Fruit fly (Drosophila melanogaster): ENCODE data around the gene Kdsr.

The Kdsr gene

DNA sequence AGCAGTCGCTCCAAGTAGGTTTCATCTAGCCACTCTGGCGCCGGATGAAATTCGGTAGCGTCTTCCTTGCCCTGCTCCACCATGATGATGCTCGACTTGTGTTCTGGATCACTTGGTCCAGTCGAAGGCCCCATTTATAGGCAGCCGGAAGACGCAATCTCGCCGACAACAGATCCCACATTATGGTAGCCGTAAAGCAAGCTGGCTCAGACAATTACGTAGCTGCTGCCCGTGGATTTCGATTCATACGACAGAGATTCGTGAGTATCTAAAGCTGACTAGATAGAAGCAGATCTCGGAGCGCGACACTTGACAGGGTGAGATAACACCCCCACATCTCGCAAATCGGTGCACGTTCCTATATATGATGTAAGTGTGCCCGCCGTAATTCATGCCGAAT is 14.8 kb upstream of the Kdsr start, which contains the start of gene CG10513:
CG10513 (minus strand) TSS at position 101 of the 400 bp plus-strand sequence.
- TF ChIP-seq toe (GFP tag; optimal IDR thresholded peaks at IDR 0.05): no peak
- no peak for TF ChIP-seq CG7045 (GFP tag; optimal IDR thresholded peaks at IDR 0.05)
- TF ChIP-seq CG5204 (GFP tag; optimal IDR thresholded peaks at IDR 0.05): no peak
- no peak for TF ChIP-seq CG11617 (GFP tag; optimal IDR thresholded peaks at IDR 0.05)
- no peak for TF ChIP-seq CG1620 (GFP tag; optimal IDR thresholded peaks at IDR 0.05)
- no peak for TF ChIP-seq Mnt (GFP tag; optimal IDR thresholded peaks at IDR 0.05)
- no peak for TF ChIP-seq bab1 (GFP tag; optimal IDR thresholded peaks at IDR 0.05)
- TF ChIP-seq Crg-1 (GFP tag; optimal IDR thresholded peaks at IDR 0.05): no peak
- TF ChIP-seq CG7101 (tag; optimal IDR thresholded peaks at IDR 0.05): no peak
- TF ChIP-seq pad (GFP tag; optimal IDR thresholded peaks at IDR 0.05): no peak
- no peak for TF ChIP-seq Clk (GFP tag; optimal IDR thresholded peaks at IDR 0.05)
- no peak for TF ChIP-seq cnc (optimal IDR thresholded peaks at IDR 0.05)
- no peak for TF ChIP-seq CG33017 (tag; optimal IDR thresholded peaks at IDR 0.05)
- no peak for TF ChIP-seq kay (GFP tag; ENCODE audit: borderline replicate concordance)
- TF ChIP-seq Hr96 (GFP tag; optimal IDR thresholded peaks at IDR 0.05): no peak
- TF ChIP-seq ovo (GFP tag; optimal IDR thresholded peaks at IDR 0.05): no peak
- TF ChIP-seq tj (GFP tag; optimal IDR thresholded peaks at IDR 0.05): no peak
- TF ChIP-seq CG14711 (tag; optimal IDR thresholded peaks at IDR 0.05): no peak
- TF ChIP-seq cic (GFP tag; optimal IDR thresholded peaks at IDR 0.05): no peak
- TF ChIP-seq CG12768 (GFP tag; optimal IDR thresholded peaks at IDR 0.05): no peak

DNA sequence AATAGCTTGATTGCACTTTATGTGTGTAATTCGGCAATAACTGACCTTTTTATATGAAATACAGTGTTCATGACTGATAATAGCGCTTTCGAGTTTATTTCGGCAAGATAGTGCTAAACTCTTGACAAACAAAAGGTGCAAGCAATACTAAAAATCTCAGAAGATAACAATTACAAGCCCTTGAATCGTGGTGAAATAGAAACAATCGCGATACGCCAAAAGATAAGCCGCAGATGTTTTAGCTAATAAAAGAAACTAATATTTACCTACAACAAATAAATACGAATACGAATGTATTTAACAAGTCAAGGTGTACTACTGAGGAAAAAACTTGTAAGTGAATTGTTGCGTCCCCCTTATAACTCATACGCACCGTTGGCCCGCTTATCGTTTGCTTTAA is 13.0 kb upstream of the Kdsr start:
- TF ChIP-seq CG12768 (GFP tag; optimal IDR thresholded peaks at IDR 0.05): peak; percentile 58
- TF ChIP-seq Hr96 (GFP tag; optimal IDR thresholded peaks at IDR 0.05): no peak
- peak; percentile 11 for TF ChIP-seq Crg-1 (GFP tag; optimal IDR thresholded peaks at IDR 0.05)
- TF ChIP-seq CG11617 (GFP tag; optimal IDR thresholded peaks at IDR 0.05): peak; percentile 62
- peak; percentile 20 for TF ChIP-seq ovo (GFP tag; optimal IDR thresholded peaks at IDR 0.05)
- TF ChIP-seq cic (GFP tag; optimal IDR thresholded peaks at IDR 0.05): peak; percentile 97
- TF ChIP-seq CG33017 (tag; optimal IDR thresholded peaks at IDR 0.05): peak; percentile 71
- TF ChIP-seq Mnt (GFP tag; optimal IDR thresholded peaks at IDR 0.05): peak; percentile 19
- peak; percentile 34 for TF ChIP-seq CG5204 (GFP tag; optimal IDR thresholded peaks at IDR 0.05)
- TF ChIP-seq CG7045 (GFP tag; optimal IDR thresholded peaks at IDR 0.05): peak; percentile 80
- TF ChIP-seq Clk (GFP tag; optimal IDR thresholded peaks at IDR 0.05): no peak
- TF ChIP-seq cnc (optimal IDR thresholded peaks at IDR 0.05): no peak
- peak; percentile 65 for TF ChIP-seq CG7101 (tag; optimal IDR thresholded peaks at IDR 0.05)
- no peak for TF ChIP-seq tj (GFP tag; optimal IDR thresholded peaks at IDR 0.05)
- TF ChIP-seq CG14711 (tag; optimal IDR thresholded peaks at IDR 0.05): peak; percentile 22
- TF ChIP-seq kay (GFP tag; ENCODE audit: borderline replicate concordance): peak; percentile 94
- TF ChIP-seq pad (GFP tag; optimal IDR thresholded peaks at IDR 0.05): peak; percentile 44
- no peak for TF ChIP-seq toe (GFP tag; optimal IDR thresholded peaks at IDR 0.05)
- TF ChIP-seq CG1620 (GFP tag; optimal IDR thresholded peaks at IDR 0.05): no peak
- no peak for TF ChIP-seq bab1 (GFP tag; optimal IDR thresholded peaks at IDR 0.05)

DNA sequence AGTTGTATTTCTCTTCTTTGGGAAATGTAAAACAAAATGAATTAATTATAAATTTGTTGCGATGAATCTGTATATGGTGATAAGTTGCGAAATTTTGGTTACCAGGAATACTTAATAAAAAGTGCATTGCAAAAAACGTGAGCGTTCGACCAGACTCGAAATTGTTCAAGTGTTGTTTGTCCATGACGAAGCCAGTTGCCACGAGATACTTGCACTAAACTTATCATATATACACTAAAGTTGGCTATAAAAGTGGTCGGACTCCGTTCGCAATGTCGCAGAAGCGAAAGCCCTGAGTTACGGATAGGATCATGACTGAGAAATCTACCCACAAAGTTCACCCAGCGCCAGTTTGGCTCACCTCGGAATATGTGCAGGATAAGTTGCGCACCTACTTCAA is 11.2 kb upstream of the Kdsr start, which contains the start of gene CG11878:
CG11878 (plus strand) TSS at position 301 of the 400 bp plus-strand sequence.
- TF ChIP-seq cnc (optimal IDR thresholded peaks at IDR 0.05) (no peak), CG33017 (tag; optimal IDR thresholded peaks at IDR 0.05) (no peak), CG11617 (GFP tag; optimal IDR thresholded peaks at IDR 0.05) (no peak), Hr96 (GFP tag; optimal IDR thresholded peaks at IDR 0.05) (no peak), CG12768 (GFP tag; optimal IDR thresholded peaks at IDR 0.05) (no peak), Crg-1 (GFP tag; optimal IDR thresholded peaks at IDR 0.05) (no peak), CG14711 (tag; optimal IDR thresholded peaks at IDR 0.05) (no peak), cic (GFP tag; optimal IDR thresholded peaks at IDR 0.05) (peak; percentile 0)

DNA sequence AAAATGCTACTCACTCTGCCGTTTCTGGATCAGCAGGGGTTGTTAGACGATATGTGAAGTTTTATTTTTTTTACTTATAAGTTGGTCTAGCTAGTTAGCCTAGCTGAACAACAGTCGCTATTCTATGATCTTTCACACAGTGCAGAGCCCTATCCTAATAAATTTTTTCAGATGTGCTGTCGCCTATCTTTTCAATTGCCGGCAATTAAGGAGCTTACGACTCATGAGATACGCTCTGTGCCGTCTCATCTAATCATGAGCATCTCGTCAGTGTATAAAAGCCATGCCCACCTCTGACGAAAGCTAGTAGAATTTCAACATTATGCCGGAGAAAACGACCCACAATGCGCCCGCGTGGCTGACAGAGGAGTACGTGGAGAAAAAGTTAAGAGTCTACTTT is 7.6 kb upstream of the Kdsr start, which contains the start of the genes CG11889 and CG11891:
CG11889 (plus strand) TSS at position 301 of the 400 bp plus-strand sequence.
CG11891 (plus strand) TSS at position 301 of the 400 bp plus-strand sequence.
- no peak for TF ChIP-seq CG11617 (GFP tag; optimal IDR thresholded peaks at IDR 0.05)
- TF ChIP-seq cnc (optimal IDR thresholded peaks at IDR 0.05): no peak
- TF ChIP-seq bab1 (GFP tag; optimal IDR thresholded peaks at IDR 0.05): no peak
- no peak for TF ChIP-seq CG33017 (tag; optimal IDR thresholded peaks at IDR 0.05)
- no peak for TF ChIP-seq tj (GFP tag; optimal IDR thresholded peaks at IDR 0.05)
- TF ChIP-seq CG5204 (GFP tag; optimal IDR thresholded peaks at IDR 0.05): no peak
- TF ChIP-seq Crg-1 (GFP tag; optimal IDR thresholded peaks at IDR 0.05): no peak
- TF ChIP-seq cic (GFP tag; optimal IDR thresholded peaks at IDR 0.05): no peak
- TF ChIP-seq CG14711 (tag; optimal IDR thresholded peaks at IDR 0.05): no peak
- no peak for TF ChIP-seq CG7045 (GFP tag; optimal IDR thresholded peaks at IDR 0.05)
- no peak for TF ChIP-seq Clk (GFP tag; optimal IDR thresholded peaks at IDR 0.05)
- TF ChIP-seq CG12768 (GFP tag; optimal IDR thresholded peaks at IDR 0.05): no peak

DNA sequence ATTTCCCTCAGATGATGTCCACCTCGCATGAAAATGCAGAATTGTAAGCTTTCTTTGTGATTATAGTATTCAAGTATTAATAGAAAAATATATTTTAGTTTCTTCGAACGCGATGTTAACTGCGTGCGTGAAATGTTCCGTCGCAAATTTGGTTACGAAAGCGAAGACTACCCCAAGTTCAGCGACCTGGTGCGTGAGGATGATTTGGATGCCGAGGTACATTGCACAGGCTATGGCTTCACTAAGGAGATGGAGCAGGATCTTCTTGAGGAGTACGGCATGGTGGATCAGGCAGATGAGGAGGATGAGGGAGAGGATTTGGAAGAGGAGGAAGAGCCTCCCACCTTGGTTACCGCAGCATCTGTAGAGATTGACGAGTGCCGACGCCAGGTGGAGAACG is 4.5 kb upstream of the Kdsr start:
- TF ChIP-seq Clk (GFP tag; optimal IDR thresholded peaks at IDR 0.05) (no peak), cic (GFP tag; optimal IDR thresholded peaks at IDR 0.05) (no peak), cnc (optimal IDR thresholded peaks at IDR 0.05) (no peak), Mnt (GFP tag; optimal IDR thresholded peaks at IDR 0.05) (no peak)

DNA sequence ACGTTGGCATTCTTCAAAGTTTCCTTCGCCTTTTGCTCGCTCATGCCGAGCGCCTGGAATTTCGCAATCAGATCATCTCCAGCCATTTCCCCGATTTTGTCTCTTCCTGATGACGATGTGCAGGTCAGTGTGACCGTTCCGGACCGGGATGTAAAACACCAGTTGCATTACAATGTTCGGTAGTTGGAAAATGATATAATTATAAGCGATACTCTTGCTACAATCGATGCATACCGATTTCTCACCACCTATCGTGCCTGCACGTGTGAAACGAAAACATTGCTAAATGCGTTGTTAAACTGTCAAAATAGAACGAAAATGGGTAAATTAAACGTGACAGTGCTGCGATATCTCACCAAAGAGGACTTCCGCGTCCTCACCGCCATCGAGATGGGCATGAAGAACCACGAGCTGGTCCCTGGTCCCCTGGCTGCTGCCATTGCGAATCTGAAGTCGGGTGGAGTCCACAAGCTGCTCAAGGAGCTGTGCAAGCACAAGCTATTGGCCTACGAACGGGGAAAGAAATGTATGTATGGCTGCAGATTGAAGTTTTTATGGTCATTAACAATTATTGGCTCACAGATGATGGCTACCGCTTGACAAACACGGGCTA is 3.4 kb upstream of the Kdsr start, which contains the start of the genes GlnRS and RIOK2:
GlnRS (minus strand) TSS at position 133 of the 613 bp plus-strand sequence.
RIOK2 (plus strand) TSS at position 256 of the 613 bp plus-strand sequence.
- TF ChIP-seq Clk (GFP tag; optimal IDR thresholded peaks at IDR 0.05) (peak; percentile 3), CG33017 (tag; optimal IDR thresholded peaks at IDR 0.05) (no peak), CG14711 (tag; optimal IDR thresholded peaks at IDR 0.05) (peak; percentile 4), kay (GFP tag; ENCODE audit: borderline replicate concordance) (no peak), Mnt (GFP tag; optimal IDR thresholded peaks at IDR 0.05) (peak; percentile 100), CG11617 (GFP tag; optimal IDR thresholded peaks at IDR 0.05) (peak; percentile 18), pad (GFP tag; optimal IDR thresholded peaks at IDR 0.05) (peak; percentile 26), CG12768 (GFP tag; optimal IDR thresholded peaks at IDR 0.05) (no peak), cic (GFP tag; optimal IDR thresholded peaks at IDR 0.05) (peak; percentile 30), CG5204 (GFP tag; optimal IDR thresholded peaks at IDR 0.05) (no peak), ovo (GFP tag; optimal IDR thresholded peaks at IDR 0.05) (no peak), CG7045 (GFP tag; optimal IDR thresholded peaks at IDR 0.05) (no peak), cnc (optimal IDR thresholded peaks at IDR 0.05) (no peak), tj (GFP tag; optimal IDR thresholded peaks at IDR 0.05) (peak; percentile 21), CG1620 (GFP tag; optimal IDR thresholded peaks at IDR 0.05) (no peak), bab1 (GFP tag; optimal IDR thresholded peaks at IDR 0.05) (peak; percentile 73), CG7101 (tag; optimal IDR thresholded peaks at IDR 0.05) (peak; percentile 39), Crg-1 (GFP tag; optimal IDR thresholded peaks at IDR 0.05) (peak; percentile 4), toe (GFP tag; optimal IDR thresholded peaks at IDR 0.05) (no peak)
